Worm (Caenorhabditis elegans): Measurements from ENCODE around the gene K07D4.5.

- TF ChIP-seq klf-2 (GFP tag; conservative IDR thresholded peaks at IDR 0.05) = no peak
- no peak for TF ChIP-seq ref-1 (GFP tag; conservative IDR thresholded peaks at IDR 0.05)
- no peak for TF ChIP-seq ztf-23 (GFP tag; IDR thresholded peaks at IDR 0.05)
- TF ChIP-seq tab-1 (GFP tag; IDR thresholded peaks at IDR 0.05) = no peak
- no peak for TF ChIP-seq med-1 (GFP tag; optimal IDR thresholded peaks at IDR 0.05; ENCODE audit: insufficient read depth)
- no peak for TF ChIP-seq flt-1 (GFP tag; IDR thresholded peaks at IDR 0.05)
- no peak for TF ChIP-seq ztf-29 (GFP tag; IDR thresholded peaks at IDR 0.05)
Measured at ce11 chrII:3974953-3975352, 50.4 kb downstream of the K07D4.5 start, which contains the start of gene cank-26.

All from whole organism, midembryonic.